Worm (Caenorhabditis elegans): ENCODE measurements around the gene sdz-18.

- TF ChIP-seq dao-5 (tag; optimal IDR thresholded peaks at IDR 0.05) (no peak), him-1 (tag; optimal IDR thresholded peaks at IDR 0.05) (no peak)
Measured at ce11 chrII:1741248-1741647, 35.0 kb upstream of the sdz-18 start, which contains the start of gene K07G6.1.
